Fruit fly (Drosophila melanogaster) whole organism, prepupa: ENCODE results near the gene Cypl.

Source experiments
- Blimp-1 ChIP-seq: fragments of 200-800 bp; sonication (Bioruptor generic); optimal IDR thresholded peaks from 3 replicates; lab custom pipeline; 2017; ENCODE audit warnings: missing biosample characterization, missing genetic modification characterization, mild to moderate bottlenecking, moderate library complexity, missing genetic modification reagents
- CG11294 ChIP-seq: fragments of 200-800 bp; sonication (Bioruptor generic); IDR thresholded peaks from 2 replicates; pipeline ENCODE4 v1.3.6; 2022; ENCODE audit warnings: missing biosample characterization, missing genetic modification characterization
- CG11762 ChIP-seq: fragments of 200-800 bp; sonication (Bioruptor generic); optimal IDR thresholded peaks from 3 replicates; lab custom pipeline; 2016; ENCODE audit warnings: missing biosample characterization, missing genetic modification characterization; ENCODE audit not compliant: insufficient read depth
- CG11902 ChIP-seq: fragments of 200-800 bp; sonication (Bioruptor generic); optimal IDR thresholded peaks from 3 replicates; lab custom pipeline; 2016; ENCODE audit warnings: missing biosample characterization, missing genetic modification characterization
- CG15336 ChIP-seq: fragments of 200-800 bp; sonication (Bioruptor generic); IDR thresholded peaks from 2 replicates; pipeline ENCODE4 v1.3.6; 2022; ENCODE audit warnings: missing biosample characterization, missing genetic modification characterization
- CG1621 ChIP-seq: fragments of 200-800 bp; sonication (Bioruptor generic); optimal IDR thresholded peaks from 3 replicates; lab custom pipeline; 2018; ENCODE audit warnings: missing biosample characterization, mild to moderate bottlenecking, missing genetic modification characterization
- CG16779 ChIP-seq: fragments of 200-800 bp; sonication (Bioruptor generic); optimal IDR thresholded peaks from 3 replicates; lab custom pipeline; 2017; ENCODE audit warnings: missing biosample characterization, mild to moderate bottlenecking, missing genetic modification characterization
- CG31627 ChIP-seq: fragments of 200-800 bp; sonication (Bioruptor generic); optimal IDR thresholded peaks from 3 replicates; lab custom pipeline; 2016; ENCODE audit warnings: missing biosample characterization, missing genetic modification characterization
- CG32006 ChIP-seq: fragments of 200-800 bp; sonication (Bioruptor generic); optimal IDR thresholded peaks from 3 replicates; lab custom pipeline; 2017; ENCODE audit warnings: missing biosample characterization, mild to moderate bottlenecking, missing genetic modification characterization
- CG34406 ChIP-seq: fragments of 200-800 bp; sonication (Bioruptor generic); optimal IDR thresholded peaks from 3 replicates; lab custom pipeline; 2016; ENCODE audit warnings: missing biosample characterization, missing genetic modification characterization
- CG3919 ChIP-seq: fragments of 200-800 bp; sonication (Bioruptor generic); optimal IDR thresholded peaks from 3 replicates; lab custom pipeline; 2016; ENCODE audit warnings: missing biosample characterization, missing genetic modification characterization
- CG4318 ChIP-seq: fragments of 200-800 bp; sonication (Bioruptor generic); optimal IDR thresholded peaks from 3 replicates; lab custom pipeline; 2017; ENCODE audit warnings: missing biosample characterization, mild to moderate bottlenecking, missing genetic modification characterization
- CG6163 ChIP-seq: fragments of 200-800 bp; sonication (Bioruptor generic); IDR thresholded peaks from 3 replicates; pipeline ENCODE4 v1.3.6; 2022; ENCODE audit warnings: missing biosample characterization, missing genetic modification characterization
- CG6276 ChIP-seq: fragments of 200-800 bp; sonication (Bioruptor generic); optimal IDR thresholded peaks from 2 replicates; lab custom pipeline; 2017; ENCODE audit warnings: missing biosample characterization, mild to moderate bottlenecking, missing genetic modification characterization
- CG6792 ChIP-seq: fragments of 200-800 bp; sonication (Bioruptor generic); optimal IDR thresholded peaks from 3 replicates; lab custom pipeline; 2016; ENCODE audit warnings: missing biosample characterization, missing genetic modification characterization
- CG6808 ChIP-seq: fragments of 200-800 bp; sonication (Bioruptor generic); optimal IDR thresholded peaks from 3 replicates; lab custom pipeline; 2017; ENCODE audit warnings: missing biosample characterization, missing genetic modification characterization, mild to moderate bottlenecking, moderate library complexity, missing genetic modification reagents
- CG6854 ChIP-seq: fragments of 200-800 bp; sonication (Bioruptor generic); optimal IDR thresholded peaks from 2 replicates; lab custom pipeline; 2017; ENCODE audit warnings: missing biosample characterization, mild to moderate bottlenecking, missing genetic modification characterization
- CG7368 ChIP-seq: fragments of 200-800 bp; sonication (Bioruptor generic); optimal IDR thresholded peaks from 3 replicates; lab custom pipeline; 2016; ENCODE audit warnings: missing biosample characterization, missing genetic modification characterization
- CG8119 ChIP-seq: fragments of 200-800 bp; sonication (Bioruptor generic); IDR thresholded peaks from 3 replicates; pipeline ENCODE4 v1.3.6; 2022; ENCODE audit warnings: missing biosample characterization, missing genetic modification characterization
- CG8319 ChIP-seq: fragments of 200-800 bp; sonication (Bioruptor generic); optimal IDR thresholded peaks from 3 replicates; lab custom pipeline; 2016; ENCODE audit warnings: missing biosample characterization, missing genetic modification characterization
- CG8632 ChIP-seq: fragments of 200-800 bp; sonication (Bioruptor generic); optimal IDR thresholded peaks from 3 replicates; lab custom pipeline; 2016; ENCODE audit warnings: missing biosample characterization, missing genetic modification characterization
- CG9139 ChIP-seq: fragments of 200-800 bp; sonication (Bioruptor generic); optimal IDR thresholded peaks from 3 replicates; lab custom pipeline; 2017; ENCODE audit warnings: missing biosample characterization, mild to moderate bottlenecking, missing genetic modification characterization
- Eip78C ChIP-seq: fragments of 200-800 bp; sonication (Bioruptor generic); peaks from one replicate; lab custom pipeline; 2016; ENCODE audit warnings: missing biosample characterization, missing genetic modification characterization
- Eip93F ChIP-seq: fragments of 200-800 bp; sonication (Bioruptor generic); optimal IDR thresholded peaks from 2 replicates; lab custom pipeline; 2016; ENCODE audit warnings: missing biosample characterization, mild to moderate bottlenecking, missing genetic modification characterization
- Ets21C ChIP-seq: fragments of 200-800 bp; sonication (Bioruptor generic); optimal IDR thresholded peaks from 3 replicates; lab custom pipeline; 2016; ENCODE audit warnings: missing biosample characterization, missing genetic modification characterization
- Ets96B ChIP-seq: fragments of 200-800 bp; optimal IDR thresholded peaks from 2 replicates; lab custom pipeline; 2019; ENCODE audit warnings: missing biosample characterization, mild to moderate bottlenecking, missing genetic modification characterization, moderate library complexity
- Gug ChIP-seq: fragments of 200-800 bp; sonication (Bioruptor generic); IDR thresholded peaks from 2 replicates; pipeline ENCODE4 v1.3.6; 2022; ENCODE audit warnings: missing biosample characterization, missing genetic modification characterization
- Hr38 ChIP-seq: sonication (Bioruptor generic); optimal IDR thresholded peaks from 2 replicates; lab custom pipeline; 2016; ENCODE audit warnings: missing biosample characterization, missing genetic modification characterization
- Hr39 ChIP-seq: fragments of 200-800 bp; sonication (Bioruptor generic); optimal IDR thresholded peaks from 2 replicates; lab custom pipeline; 2016; ENCODE audit warnings: missing biosample characterization, missing genetic modification characterization
- Hr4 ChIP-seq: fragments of 200-800 bp; sonication (Bioruptor generic); optimal IDR thresholded peaks from 3 replicates; lab custom pipeline; 2016; ENCODE audit warnings: missing biosample characterization, missing genetic modification characterization
- Lpt ChIP-seq: fragments of 200-800 bp; sonication (Bioruptor generic); optimal IDR thresholded peaks from 3 replicates; lab custom pipeline; 2016; ENCODE audit warnings: missing biosample characterization, missing genetic modification characterization
- Met ChIP-seq: fragments of 200-800 bp; sonication (Bioruptor generic); optimal IDR thresholded peaks from 3 replicates; lab custom pipeline; 2016; ENCODE audit warnings: missing biosample characterization, missing genetic modification characterization
- OdsH ChIP-seq: fragments of 200-800 bp; sonication (Bioruptor generic); optimal IDR thresholded peaks from 3 replicates; lab custom pipeline; 2016; ENCODE audit warnings: missing biosample characterization, missing genetic modification characterization
- Smox ChIP-seq: fragments of 200-800 bp; sonication (Bioruptor generic); optimal IDR thresholded peaks from 3 replicates; lab custom pipeline; 2016; ENCODE audit warnings: missing biosample characterization, missing genetic modification characterization
- Sox102F ChIP-seq: fragments of 200-800 bp; sonication (Bioruptor generic); optimal IDR thresholded peaks from 2 replicates; lab custom pipeline; 2016; ENCODE audit warnings: missing biosample characterization, mild to moderate bottlenecking, missing genetic modification characterization
- Sox14 ChIP-seq: fragments of 200-800 bp; sonication (Bioruptor generic); optimal IDR thresholded peaks from 3 replicates; lab custom pipeline; 2016; ENCODE audit warnings: missing biosample characterization, missing genetic modification characterization
- Sox15 ChIP-seq: fragments of 200-800 bp; sonication (Bioruptor generic); optimal IDR thresholded peaks from 3 replicates; lab custom pipeline; 2016; ENCODE audit warnings: missing biosample characterization, missing genetic modification characterization
- achi ChIP-seq: fragments of 200-800 bp; sonication (Bioruptor generic); optimal IDR thresholded peaks from 3 replicates; lab custom pipeline; 2016; ENCODE audit warnings: missing biosample characterization, missing genetic modification characterization
- acj6 ChIP-seq: fragments of 200-800 bp; sonication (Bioruptor generic); optimal IDR thresholded peaks from 3 replicates; lab custom pipeline; 2016; ENCODE audit warnings: missing biosample characterization, missing genetic modification characterization
- cyc ChIP-seq: fragments of 200-800 bp; sonication (Bioruptor generic); optimal IDR thresholded peaks from 3 replicates; lab custom pipeline; 2016; ENCODE audit warnings: missing biosample characterization, missing genetic modification characterization
- dac ChIP-seq: fragments of 200-800 bp; sonication (Bioruptor generic); optimal IDR thresholded peaks from 2 replicates; lab custom pipeline; 2017; ENCODE audit warnings: missing biosample characterization, mild to moderate bottlenecking, missing genetic modification characterization
- dsx ChIP-seq: fragments of 200-800 bp; optimal IDR thresholded peaks from 3 replicates; lab custom pipeline; 2019; ENCODE audit warnings: missing biosample characterization, mild to moderate bottlenecking, missing genetic modification characterization, moderate library complexity; ENCODE audit not compliant: poor library complexity, severe bottlenecking
- eg ChIP-seq: fragments of 200-800 bp; sonication (Bioruptor generic); IDR thresholded peaks from 3 replicates; pipeline ENCODE4 v1.3.6; 2022; ENCODE audit warnings: missing biosample characterization, missing genetic modification characterization
- esn ChIP-seq: fragments of 200-800 bp; sonication (Bioruptor generic); optimal IDR thresholded peaks from 2 replicates; lab custom pipeline; 2016; ENCODE audit warnings: missing biosample characterization, mild to moderate bottlenecking, missing genetic modification characterization, moderate library complexity
- fd59A ChIP-seq: fragments of 200-800 bp; sonication (Bioruptor generic); optimal IDR thresholded peaks from 2 replicates; lab custom pipeline; 2017; ENCODE audit warnings: missing biosample characterization, mild to moderate bottlenecking, missing genetic modification characterization, missing genetic modification reagents
- fd85E ChIP-seq: fragments of 200-800 bp; sonication (Bioruptor generic); optimal IDR thresholded peaks from 3 replicates; lab custom pipeline; 2016; ENCODE audit warnings: missing biosample characterization, missing genetic modification characterization
- lz ChIP-seq: fragments of 200-800 bp; sonication (Bioruptor generic); optimal IDR thresholded peaks from 3 replicates; lab custom pipeline; 2016; ENCODE audit warnings: missing biosample characterization, missing genetic modification characterization
- net ChIP-seq: fragments of 200-800 bp; sonication (Bioruptor generic); optimal IDR thresholded peaks from 3 replicates; lab custom pipeline; 2016; ENCODE audit warnings: missing biosample characterization, missing genetic modification characterization
- salr ChIP-seq, 2 experiments: fragments of 200-800 bp; sonication (Bioruptor generic); optimal IDR thresholded peaks; 3 replicates each; lab custom pipeline; 2016 to 2018; ENCODE audit warnings: missing biosample characterization in 2 of 2, missing genetic modification characterization in 2 of 2, mild to moderate bottlenecking in 1 of 2
- svp ChIP-seq: fragments of 200-800 bp; sonication (Bioruptor generic); peaks from one replicate; lab custom pipeline; 2016; ENCODE audit warnings: missing biosample characterization, missing genetic modification characterization
- topi ChIP-seq: fragments of 200-800 bp; sonication (Bioruptor generic); optimal IDR thresholded peaks from 3 replicates; lab custom pipeline; 2016; ENCODE audit warnings: missing biosample characterization, missing genetic modification characterization
- vri ChIP-seq: fragments of 200-800 bp; sonication (Bioruptor generic); optimal IDR thresholded peaks from 3 replicates; lab custom pipeline; 2016; ENCODE audit warnings: missing biosample characterization, mild to moderate bottlenecking, missing genetic modification characterization

Cypl gene

dm6 chr3L:520465-521216 is 22.1 kb downstream of the Cypl start:
- TF ChIP-seq CG32006 (peak; percentile 32), CG11762 (no peak), Blimp-1 (GFP tag; lab: Kevin White, UChicago) (no peak), CG1621 (tag; lab: Kevin White, UChicago) (no peak), net (GFP tag; lab: Kevin White, UChicago) (no peak), CG6276 (GFP tag; lab: Kevin White, UChicago) (no peak), Sox14 (GFP tag; lab: Kevin White, UChicago) (no peak), dsx (GFP tag; lab: Kevin White, UChicago) (no peak), CG6792 (no peak), Lpt (GFP tag; lab: Kevin White, UChicago) (no peak), Eip78C (GFP tag; lab: Kevin White, UChicago) (peak; percentile 77), CG6163 (peak; percentile 30; the same call in 1 of the 3 replicates), achi (GFP tag; lab: Kevin White, UChicago) (no peak), Eip93F (GFP tag; lab: Kevin White, UChicago) (no peak), CG3919 (no peak), CG11902 (GFP tag; lab: Kevin White, UChicago) (peak; percentile 7), Hr4 (GFP tag; lab: Kevin White, UChicago) (peak; percentile 29), CG4318 (GFP tag; lab: Kevin White, UChicago) (no peak), salr (GFP tag; optimal IDR thresholded peaks at IDR 0.05; lab: Kevin White, UChicago) (no peak), CG9139 (GFP tag; lab: Kevin White, UChicago) (no peak), Ets96B (tag; lab: Kevin White, UChicago) (no peak), Hr38 (GFP tag; lab: Kevin White, UChicago) (no peak), Ets21C (GFP tag; lab: Kevin White, UChicago) (no peak), CG31627 (peak; percentile 10), Sox15 (GFP tag; lab: Kevin White, UChicago) (no peak), fd59A (GFP tag; lab: Kevin White, UChicago) (no peak), esn (GFP tag; lab: Kevin White, UChicago) (peak; percentile 31), Smox (GFP tag; lab: Kevin White, UChicago) (no peak), dac (GFP tag; lab: Kevin White, UChicago) (no peak), svp (GFP tag; lab: Kevin White, UChicago) (peak; percentile 69), acj6 (GFP tag; lab: Kevin White, UChicago) (no peak), lz (GFP tag; lab: Kevin White, UChicago) (no peak), CG16779 (tag; lab: Kevin White, UChicago) (no peak), Sox102F (GFP tag; lab: Kevin White, UChicago) (peak; percentile 16), CG6808 (no peak), CG15336 (GFP tag; lab: Robert Waterston, UW) (no peak), CG7368 (GFP tag; lab: Kevin White, UChicago) (no peak), vri (GFP tag; lab: Kevin White, UChicago) (no peak), CG6854 (no peak), CG8319 (GFP tag; lab: Kevin White, UChicago) (no peak), Gug (GFP tag; lab: Robert Waterston, UW) (no peak), cyc (GFP tag; lab: Kevin White, UChicago) (no peak), Met (GFP tag; lab: Kevin White, UChicago) (no peak), fd85E (GFP tag; lab: Kevin White, UChicago) (no peak), CG8632 (no peak), eg (no peak), CG34406 (GFP tag; lab: Kevin White, UChicago) (no peak), topi (GFP tag; lab: Kevin White, UChicago) (no peak), CG8119 (GFP tag; lab: Robert Waterston, UW) (no peak), Hr39 (GFP tag; lab: Kevin White, UChicago) (peak; percentile 25), CG11294 (no peak), OdsH (GFP tag; lab: Kevin White, UChicago) (peak; percentile 3)
